Fruit fly (Drosophila melanogaster) whole organism, embryonic: ENCODE data around the gene Ugt316A1.

ENCODE experiments used
- Atf-2 ChIP-seq: fragments of 200-800 bp; sonication (Bioruptor generic); optimal IDR thresholded peaks from 2 replicates; lab custom pipeline; 2016; ENCODE audit warnings: missing biosample characterization, missing genetic modification characterization
- Bgb ChIP-seq: fragments of 200-800 bp; sonication (Bioruptor generic); IDR thresholded peaks from 2 replicates; pipeline ENCODE4 v1.3.6; 2022; ENCODE audit warnings: missing biosample characterization, missing genetic modification characterization; ENCODE audit not compliant: partially characterized antibody
- Bteb2 ChIP-seq: fragments of 200-800 bp; sonication (Bioruptor generic); optimal IDR thresholded peaks from 2 replicates; lab custom pipeline; 2016; ENCODE audit warnings: missing biosample characterization, missing genetic modification characterization
- CG10209 ChIP-seq: fragments of 200-800 bp; sonication (Bioruptor generic); optimal IDR thresholded peaks from 3 replicates; lab custom pipeline; 2017; ENCODE audit warnings: missing biosample characterization, mild to moderate bottlenecking, missing genetic modification characterization, missing genetic modification reagents
- CG10565 ChIP-seq: fragments of 200-800 bp; sonication (Bioruptor generic); optimal IDR thresholded peaks from 3 replicates; lab custom pipeline; 2016; ENCODE audit warnings: missing biosample characterization, mild to moderate bottlenecking, missing genetic modification characterization
- CG11456 ChIP-seq: fragments of 200-800 bp; sonication (Bioruptor generic); IDR thresholded peaks from 3 replicates; pipeline ENCODE4 v1.3.6; 2022; ENCODE audit warnings: missing biosample characterization, missing genetic modification characterization
- CG11695 ChIP-seq: fragments of 200-800 bp; sonication (Bioruptor generic); IDR thresholded peaks from 3 replicates; pipeline ENCODE4 v1.3.6; 2022; ENCODE audit warnings: missing biosample characterization, missing genetic modification characterization
- CG12769 ChIP-seq: fragments of 200-800 bp; sonication (Bioruptor generic); optimal IDR thresholded peaks from 2 replicates; lab custom pipeline; 2019; ENCODE audit warnings: missing biosample characterization, mild to moderate bottlenecking, missing genetic modification characterization, moderate library complexity
- CG15073 ChIP-seq: fragments of 200-800 bp; sonication (Bioruptor generic); optimal IDR thresholded peaks from 2 replicates; lab custom pipeline; 2016; ENCODE audit warnings: missing biosample characterization, missing genetic modification characterization
- CG17568 ChIP-seq: fragments of 200-800 bp; sonication (Bioruptor generic); optimal IDR thresholded peaks from 2 replicates; lab custom pipeline; 2018; ENCODE audit warnings: missing biosample characterization, mild to moderate bottlenecking, missing genetic modification characterization, moderate library complexity
- CG2120 ChIP-seq: fragments of 200-800 bp; sonication (Bioruptor generic); optimal IDR thresholded peaks from 3 replicates; lab custom pipeline; 2016; ENCODE audit warnings: missing biosample characterization, missing genetic modification characterization
- CG2129 ChIP-seq: fragments of 200-800 bp; sonication (Bioruptor generic); IDR thresholded peaks from 2 replicates; pipeline ENCODE4 v1.3.6; 2022; ENCODE audit warnings: missing biosample characterization, missing genetic modification characterization; ENCODE audit not compliant: partially characterized antibody
- CG2889 ChIP-seq: fragments of 200-800 bp; sonication (Bioruptor generic); IDR thresholded peaks from 3 replicates; pipeline ENCODE4 v1.3.6; 2022; ENCODE audit warnings: missing biosample characterization, missing genetic modification characterization
- CG34422 ChIP-seq: fragments of 200-800 bp; sonication (Bioruptor generic); IDR thresholded peaks from 3 replicates; pipeline ENCODE4 v1.3.6; 2022; ENCODE audit warnings: missing biosample characterization, missing genetic modification characterization
- CG4404 ChIP-seq: fragments of 200-800 bp; sonication (Bioruptor generic); IDR thresholded peaks from 2 replicates; pipeline ENCODE4 v1.3.6; 2022; ENCODE audit warnings: missing biosample characterization, missing genetic modification characterization
- CG6175 ChIP-seq: fragments of 200-800 bp; sonication (Bioruptor generic); IDR thresholded peaks from 3 replicates; pipeline ENCODE4 v1.3.6; 2022; ENCODE audit warnings: missing biosample characterization, missing genetic modification characterization
- CG6813 ChIP-seq: fragments of 200-800 bp; sonication (Bioruptor generic); optimal IDR thresholded peaks from 2 replicates; lab custom pipeline; 2017; ENCODE audit warnings: missing biosample characterization, missing genetic modification characterization, mild to moderate bottlenecking, moderate library complexity, missing genetic modification reagents
- CG7357 ChIP-seq: fragments of 200-800 bp; sonication (Bioruptor generic); IDR thresholded peaks from 3 replicates; pipeline ENCODE4 v1.3.6; 2022; ENCODE audit warnings: missing biosample characterization, missing genetic modification characterization
- CG7372 ChIP-seq: fragments of 200-800 bp; sonication (Bioruptor generic); IDR thresholded peaks from 2 replicates; pipeline ENCODE4 v1.3.6; 2022; ENCODE audit warnings: missing biosample characterization, missing genetic modification characterization
- CG9876 ChIP-seq: fragments of 200-800 bp; sonication (Bioruptor generic); optimal IDR thresholded peaks from 2 replicates; lab custom pipeline; 2016; ENCODE audit warnings: missing biosample characterization, missing genetic modification characterization
- CrebB ChIP-seq: fragments of 200-800 bp; sonication (Bioruptor generic); optimal IDR thresholded peaks from 3 replicates; lab custom pipeline; 2018; ENCODE audit warnings: missing biosample characterization, mild to moderate bottlenecking, missing genetic modification characterization
- Doc2 ChIP-seq: fragments of 200-800 bp; sonication (Bioruptor generic); IDR thresholded peaks from 2 replicates; pipeline ENCODE4 v1.3.6; 2022; ENCODE audit warnings: missing biosample characterization, missing genetic modification characterization
- ERR ChIP-seq: fragments of 200-800 bp; sonication (Bioruptor generic); optimal IDR thresholded peaks from 2 replicates; lab custom pipeline; 2016; ENCODE audit warnings: missing biosample characterization, missing genetic modification characterization
- Elba2 ChIP-seq: fragments of 200-800 bp; sonication (Bioruptor generic); optimal IDR thresholded peaks from 3 replicates; lab custom pipeline; 2016; ENCODE audit warnings: missing biosample characterization, missing genetic modification characterization
- Fer3 ChIP-seq: fragments of 200-800 bp; sonication (Bioruptor generic); optimal IDR thresholded peaks from 2 replicates; lab custom pipeline; 2018; ENCODE audit warnings: missing biosample characterization, mild to moderate bottlenecking, missing genetic modification characterization, moderate library complexity
- Gug ChIP-seq: fragments of 200-800 bp; sonication (Bioruptor generic); IDR thresholded peaks from 4 replicates; pipeline ENCODE4 v1.3.6; 2022; ENCODE audit warnings: missing biosample characterization, missing genetic modification characterization
- HHEX ChIP-seq: fragments of 200-800 bp; sonication (Bioruptor generic); optimal IDR thresholded peaks from 3 replicates; lab custom pipeline; 2017; ENCODE audit warnings: missing biosample characterization, mild to moderate bottlenecking, missing genetic modification characterization, missing genetic modification reagents
- HmgD ChIP-seq: fragments of 200-800 bp; sonication (Bioruptor generic); optimal IDR thresholded peaks from 3 replicates; lab custom pipeline; 2016; ENCODE audit warnings: missing biosample characterization, missing genetic modification characterization
- Hmx ChIP-seq: fragments of 200-800 bp; sonication (Bioruptor generic); optimal IDR thresholded peaks from 2 replicates; lab custom pipeline; 2016; ENCODE audit warnings: missing biosample characterization, missing genetic modification characterization
- Kr ChIP-seq: fragments of 200-800 bp; sonication (Bioruptor generic); optimal IDR thresholded peaks from 2 replicates; lab custom pipeline; 2017; ENCODE audit warnings: missing biosample characterization, mild to moderate bottlenecking, missing genetic modification characterization
- Meics ChIP-seq: fragments of 200-800 bp; sonication (Bioruptor generic); optimal IDR thresholded peaks from 2 replicates; lab custom pipeline; 2017; ENCODE audit warnings: missing biosample characterization, mild to moderate bottlenecking, missing genetic modification characterization
- NK7.1 ChIP-seq: fragments of 200-800 bp; sonication (Bioruptor generic); optimal IDR thresholded peaks from 3 replicates; lab custom pipeline; 2016; ENCODE audit warnings: missing biosample characterization, missing genetic modification characterization
- Neu2 ChIP-seq: fragments of 200-800 bp; sonication (Bioruptor generic); optimal IDR thresholded peaks from 3 replicates; lab custom pipeline; 2016; ENCODE audit warnings: missing biosample characterization, missing genetic modification characterization, borderline replicate concordance
- Poxn ChIP-seq: fragments of 200-800 bp; sonication (Bioruptor generic); IDR thresholded peaks from 2 replicates; pipeline ENCODE4 v1.3.6; 2022; ENCODE audit warnings: missing biosample characterization, missing genetic modification characterization
- Ravus ChIP-seq: fragments of 200-800 bp; sonication (Bioruptor generic); IDR thresholded peaks from 2 replicates; pipeline ENCODE4 v1.3.6; 2022; ENCODE audit warnings: missing biosample characterization, missing genetic modification characterization
- YL-1 ChIP-seq: fragments of 200-800 bp; sonication (Bioruptor generic); optimal IDR thresholded peaks from 3 replicates; lab custom pipeline; 2017; ENCODE audit warnings: missing biosample characterization, mild to moderate bottlenecking, missing genetic modification characterization
- br ChIP-seq: fragments of >200 bp; optimal IDR thresholded peaks from 2 replicates; lab custom pipeline; 2017
- cas ChIP-seq: fragments of 200-800 bp; sonication (Bioruptor generic); IDR thresholded peaks from 2 replicates; pipeline ENCODE4 v1.3.6; 2022; ENCODE audit warnings: missing biosample characterization, missing genetic modification characterization
- ci ChIP-seq: fragments of 200-800 bp; sonication (Bioruptor generic); IDR thresholded peaks from 3 replicates; pipeline ENCODE4 v1.3.6; 2022; ENCODE audit warnings: missing biosample characterization, missing genetic modification characterization
- corto ChIP-seq: fragments of 200-800 bp; sonication (Bioruptor generic); optimal IDR thresholded peaks from 2 replicates; lab custom pipeline; 2016; ENCODE audit warnings: missing biosample characterization, mild to moderate bottlenecking, missing genetic modification characterization, moderate library complexity
- dimm ChIP-seq: fragments of 200-800 bp; sonication (Bioruptor generic); IDR thresholded peaks from 2 replicates; pipeline ENCODE4 v1.3.6; 2022; ENCODE audit warnings: missing biosample characterization, missing genetic modification characterization
- dpn ChIP-seq, 2 experiments: fragments of 200-800 bp; sonication (Bioruptor generic); optimal IDR thresholded peaks; 3 replicates each; lab custom pipeline; 2016; ENCODE audit warnings: missing biosample characterization in 2 of 2, missing genetic modification characterization in 2 of 2
- dysf ChIP-seq: fragments of 200-800 bp; sonication (Bioruptor generic); IDR thresholded peaks from 3 replicates; pipeline ENCODE4 v1.3.6; 2022; ENCODE audit warnings: missing biosample characterization, missing genetic modification characterization
- eve ChIP-seq, 2 experiments: fragments of >200 bp; optimal IDR thresholded peaks; 2 replicates each; lab custom pipeline; 2017; ENCODE audit warnings: missing biosample characterization in 2 of 2, missing genetic modification characterization in 2 of 2
- ind ChIP-seq: fragments of 200-800 bp; sonication (Bioruptor generic); optimal IDR thresholded peaks from 3 replicates; lab custom pipeline; 2016; ENCODE audit warnings: missing biosample characterization, missing genetic modification characterization
- jumu ChIP-seq: fragments of 200-800 bp; sonication (Bioruptor generic); optimal IDR thresholded peaks from 3 replicates; lab custom pipeline; 2016; ENCODE audit warnings: missing biosample characterization, missing genetic modification characterization
- kay ChIP-seq: fragments of 200-800 bp; sonication (Bioruptor generic); optimal IDR thresholded peaks from 2 replicates; lab custom pipeline; 2016; ENCODE audit warnings: missing biosample characterization, missing genetic modification characterization
- luna ChIP-seq: fragments of 200-800 bp; sonication (Bioruptor generic); optimal IDR thresholded peaks from 2 replicates; lab custom pipeline; 2016; ENCODE audit warnings: missing biosample characterization, missing genetic modification characterization
- run ChIP-seq: fragments of 200-800 bp; sonication (Bioruptor generic); optimal IDR thresholded peaks from 3 replicates; lab custom pipeline; 2018; ENCODE audit warnings: missing biosample characterization, mild to moderate bottlenecking, missing genetic modification characterization
- sens-2 ChIP-seq: fragments of 200-800 bp; sonication (Bioruptor generic); IDR thresholded peaks from 2 replicates; pipeline ENCODE4 v1.3.6; 2022; ENCODE audit warnings: missing biosample characterization, missing genetic modification characterization
- sisA ChIP-seq: fragments of 200-800 bp; sonication (Bioruptor generic); IDR thresholded peaks from 2 replicates; pipeline ENCODE4 v1.3.6; 2022; ENCODE audit warnings: missing biosample characterization, missing genetic modification characterization
- wor ChIP-seq: fragments of 200-800 bp; sonication (Bioruptor generic); IDR thresholded peaks from 2 replicates; pipeline ENCODE4 v1.3.6; 2022; ENCODE audit warnings: missing biosample characterization, missing genetic modification characterization

Ugt316A1 gene

DNA sequence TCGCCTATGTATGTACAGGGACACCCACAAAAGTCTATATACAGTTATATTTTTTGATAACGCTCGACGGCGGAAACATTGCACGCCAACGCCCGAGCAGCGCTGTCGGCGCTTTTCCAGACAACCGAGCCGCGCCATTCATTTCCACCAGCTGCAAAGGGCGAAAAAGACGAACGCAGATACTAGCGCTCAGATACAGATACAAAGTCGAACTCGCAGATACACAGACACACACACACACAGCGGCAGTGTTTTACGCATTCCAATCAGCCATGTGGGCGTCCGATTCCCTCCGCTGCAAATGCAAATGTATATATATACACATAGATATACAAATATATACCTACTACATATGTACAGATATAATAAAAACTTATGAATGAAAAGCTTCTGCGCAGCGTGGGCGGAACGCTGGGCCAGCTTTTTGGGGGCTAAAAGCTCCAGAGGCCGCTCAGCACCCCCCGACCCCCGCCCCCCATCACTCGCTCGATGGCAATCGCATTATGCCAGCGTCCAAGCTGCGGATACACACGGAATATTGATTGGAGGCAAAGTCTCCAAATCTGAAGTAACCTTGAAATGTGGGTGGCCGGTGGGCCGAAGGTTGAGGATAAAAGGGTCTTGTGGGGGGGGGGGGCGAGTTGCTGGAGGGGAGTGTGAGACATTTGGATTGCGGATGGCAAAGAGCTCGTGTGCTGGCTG is 29.0 kb upstream of the Ugt316A1 start (continued):
- TF ChIP-seq Ravus: no peak
- TF ChIP-seq CG4404: no peak
- no peak for TF ChIP-seq CG17568 (GFP tag; lab: Kevin White, UChicago)
- TF ChIP-seq ind (GFP tag; lab: Kevin White, UChicago): no peak
- no peak for TF ChIP-seq wor (GFP tag; lab: Robert Waterston, UW)
- TF ChIP-seq Gug (GFP tag; lab: Robert Waterston, UW): no peak
- no peak for TF ChIP-seq Kr (GFP tag; lab: Kevin White, UChicago)
- TF ChIP-seq HHEX (GFP tag; lab: Kevin White, UChicago): no peak
- TF ChIP-seq Doc2: no peak
- no peak for TF ChIP-seq Fer3
- no peak for TF ChIP-seq CG6813 (GFP tag; lab: Kevin White, UChicago)
- no peak for TF ChIP-seq CrebB (tag; lab: Kevin White, UChicago)
- TF ChIP-seq CG2889 (GFP tag; lab: Robert Waterston, UW): no peak
- TF ChIP-seq dimm: no peak
- TF ChIP-seq CG2120 (GFP tag; lab: Kevin White, UChicago): no peak
- TF ChIP-seq luna (GFP tag; lab: Kevin White, UChicago): no peak
- no peak for TF ChIP-seq Poxn (GFP tag; lab: Robert Waterston, UW)
- no peak for TF ChIP-seq Elba2
- no peak for TF ChIP-seq CG11456 (GFP tag; lab: Robert Waterston, UW)
- TF ChIP-seq kay (GFP tag; lab: Kevin White, UChicago): no peak
- no peak for TF ChIP-seq YL-1
- TF ChIP-seq ERR: no peak
- no peak for TF ChIP-seq CG6175
- no peak for TF ChIP-seq Meics
- no peak for TF ChIP-seq CG10565 (GFP tag; lab: Kevin White, UChicago)
- TF ChIP-seq CG10209 (GFP tag; lab: Kevin White, UChicago): no peak
- no peak for TF ChIP-seq CG9876 (GFP tag; lab: Kevin White, UChicago)
- TF ChIP-seq Neu2 (GFP tag; lab: Kevin White, UChicago): no peak
- TF ChIP-seq sisA (GFP tag; lab: Robert Waterston, UW): no peak
- no peak for TF ChIP-seq Hmx
- no peak for TF ChIP-seq Atf-2
- no peak for TF ChIP-seq CG7357 (GFP tag; lab: Robert Waterston, UW)
- no peak for TF ChIP-seq br (lab: Kevin White, UChicago)
- no peak for TF ChIP-seq eve (GFP tag; optimal IDR thresholded peaks at IDR 0.05; lab: Kevin White, UChicago)
- TF ChIP-seq CG7372 (GFP tag; lab: Robert Waterston, UW): no peak
- TF ChIP-seq cas: no peak
- no peak for TF ChIP-seq corto (GFP tag; lab: Kevin White, UChicago)
- TF ChIP-seq CG15073 (GFP tag; lab: Kevin White, UChicago): no peak
- no peak for TF ChIP-seq sens-2 (GFP tag; lab: Robert Waterston, UW)
- TF ChIP-seq HmgD: no peak
- no peak for TF ChIP-seq NK7.1 (GFP tag; lab: Kevin White, UChicago)
- no peak for TF ChIP-seq jumu (GFP tag; lab: Kevin White, UChicago)
- TF ChIP-seq dpn (GFP tag; optimal IDR thresholded peaks at IDR 0.05; lab: Kevin White, UChicago): no peak
- no peak; the same call in 2 of the 3 replicates for TF ChIP-seq CG34422 (GFP tag; lab: Robert Waterston, UW)
- TF ChIP-seq Bteb2 (GFP tag; lab: Kevin White, UChicago): no peak
- no peak for TF ChIP-seq CG2129
- 0 out of 3 replicates have a peak, but pooled peaks have one; percentile 64 for TF ChIP-seq ci (GFP tag; lab: Robert Waterston, UW)
- TF ChIP-seq CG11695 (GFP tag; lab: Robert Waterston, UW): no peak; the same call in 2 of the 3 replicates
- peak; percentile 27; the same call in 1 of the 2 replicates for TF ChIP-seq Bgb (GFP tag; lab: Robert Waterston, UW)
- TF ChIP-seq CG12769: no peak
- no peak for TF ChIP-seq run
- TF ChIP-seq dysf: no peak
